Fruit fly (Drosophila melanogaster): Measurements from ENCODE around the gene CG42784.
"Not testable (repeated sequence)": the region's sequence is repeated elsewhere in the genome, so short reads cannot be mapped to it uniquely, and the experiment has no call there.

The CG42784 gene

DNA sequence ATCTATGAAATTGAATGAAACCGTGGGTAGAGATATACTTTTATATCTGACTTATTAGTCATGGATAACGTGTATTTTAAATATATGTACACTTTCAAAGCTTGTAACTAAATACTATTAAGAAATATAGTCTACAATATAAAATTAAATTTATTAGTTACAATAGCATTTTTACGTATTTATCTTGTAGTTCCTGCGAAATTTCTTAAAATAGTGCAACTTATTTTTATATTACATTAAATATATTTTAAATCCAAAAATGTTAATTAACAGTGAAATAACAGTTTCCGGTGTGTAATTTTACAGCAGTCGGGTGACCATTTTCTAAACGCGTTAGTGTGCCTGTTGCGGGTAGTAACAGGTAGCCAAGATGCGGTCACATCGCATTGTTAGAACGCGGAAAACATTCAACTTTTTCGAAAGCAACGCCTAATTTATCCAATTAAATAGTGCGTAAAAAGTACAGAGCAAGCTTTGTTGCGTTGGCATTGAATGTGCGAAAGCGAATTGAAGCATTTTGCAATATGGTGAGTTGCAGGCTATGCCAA, 16.5 kb upstream of the CG42784 start, which contains the start of the genes CG10859 and CG7110:
CG10859 (minus strand) TSS at position 51 of the 548 bp plus-strand sequence.
CG7110 (plus strand) TSS at position 378 of the 548 bp plus-strand sequence.
- no peak for TF ChIP-seq CG8478 (optimal IDR thresholded peaks at IDR 0.05)
- TF ChIP-seq CTCF (optimal IDR thresholded peaks at IDR 0.05): no peak

DNA sequence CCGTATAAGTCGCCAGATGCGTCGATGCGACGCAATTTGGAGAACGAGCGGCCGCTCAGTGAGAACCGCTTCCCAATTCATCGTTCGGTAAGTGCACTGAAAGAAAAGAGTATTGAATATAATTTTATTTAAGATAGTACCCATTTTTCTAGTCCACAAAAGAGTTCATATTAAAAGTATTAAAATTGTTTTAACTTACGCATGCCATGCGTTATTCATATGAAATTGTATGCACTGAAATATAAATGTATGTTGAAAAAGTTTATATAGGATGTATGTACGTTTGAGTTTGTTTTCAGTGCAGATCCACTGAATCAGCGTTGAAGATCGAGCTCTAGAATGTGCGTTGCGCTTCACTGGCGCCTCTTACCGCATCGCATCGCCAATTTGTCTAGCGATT, 15.7 kb upstream of the CG42784 start:
- no peak for TF ChIP-seq CG8478 (optimal IDR thresholded peaks at IDR 0.05)

DNA sequence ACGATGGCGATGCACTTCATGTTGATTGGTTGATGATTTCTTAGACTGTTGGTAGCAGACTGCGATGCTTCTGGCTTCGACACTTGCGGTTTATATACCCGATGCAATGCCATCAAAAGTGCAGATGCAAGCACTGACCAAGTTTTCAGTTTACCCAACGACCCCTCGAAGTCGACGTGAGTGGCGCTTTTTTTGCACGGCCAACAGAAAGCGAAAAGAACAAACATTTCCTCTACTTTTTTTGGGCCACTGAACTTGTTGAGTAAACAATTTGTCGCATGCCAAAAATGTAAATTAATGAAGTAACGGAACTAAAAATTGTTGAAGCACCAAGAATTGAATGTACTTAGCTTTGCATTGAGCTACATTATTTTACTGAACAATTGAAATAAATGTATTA, 3.7 kb upstream of the CG42784 start, which contains the start of gene Vm34Ca:
Vm34Ca (minus strand) TSS at position 66 of the 400 bp plus-strand sequence.
- TF ChIP-seq CTCF (optimal IDR thresholded peaks at IDR 0.05) (no peak), CG8478 (optimal IDR thresholded peaks at IDR 0.05) (no peak)

DNA sequence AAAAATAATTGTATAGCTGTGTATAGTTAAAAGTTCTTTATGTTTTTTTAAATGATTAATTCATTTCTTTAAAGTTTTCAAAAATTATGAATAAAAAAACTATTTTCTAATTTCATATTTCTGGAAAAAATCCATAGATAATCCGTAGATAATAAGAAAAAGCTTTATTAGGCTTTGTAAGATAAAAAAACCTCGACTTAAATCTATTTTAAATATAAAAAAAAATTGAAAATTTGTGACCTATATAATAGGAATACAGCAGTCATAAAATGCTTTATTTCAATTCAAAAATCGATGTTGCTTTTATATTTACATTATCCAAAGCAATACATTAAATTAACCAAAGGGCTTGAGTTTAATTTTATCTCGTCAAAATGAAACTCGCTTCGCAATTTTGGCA, 3.0 kb upstream of the CG42784 start, which contains the start of gene Flad2:
Flad2 (plus strand) TSS at position 301 of the 400 bp plus-strand sequence.
- TF ChIP-seq CTCF (optimal IDR thresholded peaks at IDR 0.05) (no peak), CG8478 (optimal IDR thresholded peaks at IDR 0.05) (no peak)

DNA sequence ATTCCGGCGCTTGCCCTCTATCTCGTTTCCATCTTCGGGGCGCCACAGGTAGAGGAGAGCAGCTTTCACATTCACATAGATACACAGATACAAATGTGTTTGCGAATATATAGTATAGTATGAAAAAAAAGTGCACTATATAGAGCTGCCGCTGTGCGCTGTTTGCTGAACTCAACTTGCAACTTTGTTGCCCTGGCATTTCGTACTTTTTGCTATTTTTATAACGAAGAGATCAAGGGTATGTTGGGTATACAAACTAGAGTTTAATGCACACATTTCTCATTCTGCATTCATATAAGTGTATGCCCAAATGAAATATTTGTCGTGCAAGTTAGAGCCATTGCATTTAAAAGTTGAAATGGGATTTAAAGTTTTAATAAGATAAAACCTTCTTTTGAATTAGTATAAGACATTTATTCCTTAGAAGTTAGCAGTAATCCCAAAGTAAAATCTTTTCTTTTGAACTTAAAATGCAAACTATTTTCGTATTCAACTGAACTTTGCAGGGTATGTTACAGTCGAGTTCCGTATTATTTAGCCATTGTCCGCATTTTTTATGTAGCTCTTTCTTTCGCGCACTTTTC, 15.8 kb downstream of the CG42784 start:
- TF ChIP-seq CG8478 (optimal IDR thresholded peaks at IDR 0.05) (no peak), CTCF (optimal IDR thresholded peaks at IDR 0.05) (no peak)

DNA sequence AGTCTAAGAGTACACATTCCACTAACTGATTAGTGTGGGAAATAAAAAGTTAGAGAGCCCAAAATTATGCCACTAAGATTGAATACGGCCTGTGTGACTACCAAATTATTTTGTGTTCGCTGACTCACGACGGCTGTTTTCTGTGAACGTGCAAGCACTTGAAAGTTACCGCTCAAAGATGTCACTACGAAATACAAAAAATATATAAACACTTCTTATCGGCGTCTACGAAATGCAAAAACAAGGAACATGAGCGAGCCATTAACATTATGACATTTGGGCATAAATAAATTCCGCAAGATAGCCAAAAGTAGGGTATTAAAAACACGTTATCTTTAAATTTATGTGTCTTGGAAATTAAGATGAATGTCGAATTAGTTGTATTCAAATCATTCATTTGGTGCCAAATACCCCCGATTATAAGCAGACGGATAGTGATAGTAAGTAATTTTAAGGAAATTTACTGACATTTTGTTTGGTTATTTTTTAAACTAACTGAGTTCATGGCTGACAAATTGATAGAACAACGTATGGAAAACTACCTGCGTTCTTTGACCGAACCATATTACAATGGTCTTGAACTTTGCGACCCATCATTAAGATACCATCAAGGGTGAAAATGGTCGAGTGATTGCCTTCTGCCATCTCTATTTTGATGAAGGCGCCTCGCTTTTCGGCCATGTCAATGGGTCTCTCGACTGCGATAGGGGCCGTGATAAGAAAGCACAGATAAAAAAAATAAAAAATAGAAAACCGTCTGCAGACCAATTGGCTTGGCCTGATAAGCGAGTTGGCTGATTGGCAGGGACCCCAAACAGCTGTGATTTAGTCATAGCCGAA, 19.8 kb downstream of the CG42784 start, which contains the start of gene Tehao:
Tehao (plus strand) TSS at position 828 of the 840 bp plus-strand sequence.
- no peak for TF ChIP-seq CG8478 (optimal IDR thresholded peaks at IDR 0.05)
- TF ChIP-seq CTCF (optimal IDR thresholded peaks at IDR 0.05): no peak

DNA sequence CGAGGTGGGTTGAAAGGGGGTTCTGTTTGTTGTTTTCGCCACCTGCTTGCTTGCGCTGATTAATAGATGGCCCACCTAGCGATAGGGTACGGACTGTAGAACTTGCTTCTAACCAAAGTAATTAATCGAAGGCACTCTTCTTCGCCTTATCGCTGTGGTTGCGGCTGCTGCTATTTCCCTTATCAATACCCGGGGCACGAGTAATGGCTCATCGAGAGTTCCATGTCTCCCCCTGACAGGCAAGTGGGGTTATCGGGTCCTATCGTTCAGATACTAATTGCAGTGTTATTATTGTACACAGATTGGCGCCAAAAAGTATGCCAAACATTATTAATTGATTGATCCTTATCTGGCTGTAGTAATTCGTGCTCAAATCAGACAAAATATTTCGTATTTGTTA, 21.6 kb downstream of the CG42784 start:
- TF ChIP-seq CTCF (optimal IDR thresholded peaks at IDR 0.05): no peak
- TF ChIP-seq CG8478 (optimal IDR thresholded peaks at IDR 0.05): no peak

DNA sequence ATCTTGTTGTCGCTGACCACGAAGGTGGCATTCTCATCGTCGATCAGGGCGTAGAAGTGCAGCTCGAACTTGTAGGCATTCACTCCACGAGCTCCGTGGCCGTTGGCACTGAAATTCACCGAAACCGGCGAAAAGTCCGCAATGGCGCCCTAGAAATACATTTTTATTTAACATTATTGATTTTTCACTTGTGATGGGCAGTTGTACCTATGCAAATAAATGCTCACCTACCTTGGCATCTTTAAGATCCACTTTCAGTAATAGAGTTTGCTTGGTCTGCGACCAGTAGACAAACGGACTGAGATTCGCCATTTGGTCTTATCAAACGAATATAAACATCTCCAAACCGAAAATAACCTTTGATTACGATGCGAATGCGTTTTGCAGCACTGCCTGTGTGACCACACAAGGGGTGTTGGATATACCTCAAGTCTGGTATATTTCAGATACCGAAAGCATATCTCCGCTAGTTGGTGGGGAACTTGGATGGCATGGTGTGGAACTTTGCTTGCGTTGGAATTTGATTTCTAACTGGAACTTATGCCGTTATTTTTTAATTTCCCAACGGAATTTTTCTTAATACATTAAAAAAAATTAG, 30.1 kb downstream of the CG42784 start, which contains the start of gene Hacd2:
Hacd2 (minus strand) TSS at position 403 of the 598 bp plus-strand sequence.
- peak; percentile 68 to 73 for TF ChIP-seq CTCF (optimal IDR thresholded peaks at IDR 0.05)
- TF ChIP-seq CG8478 (optimal IDR thresholded peaks at IDR 0.05): no peak

DNA sequence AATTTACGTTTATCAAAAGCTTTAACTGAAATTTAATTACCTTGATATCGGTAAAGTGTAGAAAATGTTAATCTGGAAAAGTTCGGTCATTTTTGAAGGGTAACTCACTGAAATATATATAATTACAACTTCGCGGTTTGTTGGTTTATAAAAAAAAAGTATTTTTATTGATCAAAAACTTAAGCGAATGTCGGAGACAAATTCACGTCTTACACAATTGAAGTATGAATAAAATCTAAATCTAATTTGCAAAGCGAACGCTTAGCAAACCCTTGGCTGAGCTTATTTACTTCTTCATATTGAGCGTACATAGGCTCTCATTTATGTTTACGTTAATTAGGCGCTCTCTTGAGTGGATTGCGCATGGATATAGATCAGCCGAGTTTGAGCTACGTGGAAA, 34.2 kb downstream of the CG42784 start, which contains the start of gene Hsp60D:
Hsp60D (minus strand) TSS at position 101 of the 400 bp plus-strand sequence.
- TF ChIP-seq CG8478, CTCF (optimal IDR thresholded peaks at IDR 0.05): not testable (repeated sequence)

DNA sequence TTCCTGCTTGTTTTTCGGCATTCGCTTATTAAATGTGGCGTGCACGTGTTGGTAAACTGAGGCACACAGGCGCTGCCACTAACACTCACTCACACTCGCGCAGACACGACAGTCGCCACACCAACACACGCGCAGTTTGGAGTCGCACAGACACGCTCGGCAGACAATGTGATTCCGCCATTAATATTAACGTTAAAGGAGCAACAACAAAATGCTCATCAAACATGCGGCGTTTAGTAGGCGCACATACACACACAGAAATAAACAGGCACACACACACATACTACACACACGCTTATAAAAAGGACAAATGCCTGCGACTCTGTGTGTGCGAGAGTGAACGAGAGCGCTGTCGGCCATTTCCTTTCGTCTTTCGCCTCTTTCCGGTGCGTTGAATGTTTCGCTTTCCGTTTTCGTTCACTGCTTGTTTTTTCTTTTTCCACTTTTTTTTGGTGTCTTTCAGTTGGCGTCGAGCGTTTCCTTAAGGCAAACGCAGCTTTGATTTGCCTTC, 41.9 kb downstream of the CG42784 start, which contains the start of gene CG42809:
CG42809 (plus strand) TSS at position 461 of the 511 bp plus-strand sequence.
- no peak for TF ChIP-seq CG8478 (optimal IDR thresholded peaks at IDR 0.05)
- TF ChIP-seq CTCF (optimal IDR thresholded peaks at IDR 0.05): no peak

DNA sequence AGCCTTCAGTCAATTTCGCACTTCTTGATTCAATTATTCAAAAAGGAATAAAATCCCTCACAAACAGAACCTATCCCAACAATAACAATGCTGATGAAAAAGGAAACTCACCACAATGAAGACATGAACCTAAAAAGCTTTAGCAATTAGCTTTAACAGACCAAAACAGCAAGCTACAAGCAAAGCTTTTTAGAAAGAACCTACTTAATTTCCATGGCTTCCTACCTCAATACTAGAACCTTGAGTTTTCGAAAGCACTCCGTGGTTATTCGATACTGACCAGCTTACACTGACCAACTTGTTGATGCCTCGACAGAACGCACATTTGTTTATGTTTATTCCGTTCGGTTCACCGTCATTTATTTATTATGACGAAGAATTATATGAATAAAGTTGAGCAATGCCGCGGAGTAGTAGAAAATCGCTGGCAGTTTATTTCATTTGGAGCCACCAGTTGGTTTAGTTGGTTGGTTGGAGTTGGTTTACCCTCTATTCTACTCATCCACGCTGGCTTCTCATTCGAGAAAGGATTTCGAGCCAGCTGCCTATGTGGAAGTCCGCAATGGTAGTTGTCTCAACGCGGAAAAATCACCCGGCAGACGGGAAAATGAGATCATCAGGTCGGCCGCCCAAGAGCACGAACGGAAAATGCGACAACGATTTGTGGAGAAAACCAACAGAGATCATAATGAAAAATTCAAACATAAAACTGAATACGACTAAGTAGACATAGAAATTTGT, 43.9 kb downstream of the CG42784 start, which contains the start of gene CG42810:
CG42810 (plus strand) TSS at position 691 of the 741 bp plus-strand sequence.
- TF ChIP-seq CTCF (optimal IDR thresholded peaks at IDR 0.05) (no peak), CG8478 (optimal IDR thresholded peaks at IDR 0.05) (no peak)

DNA sequence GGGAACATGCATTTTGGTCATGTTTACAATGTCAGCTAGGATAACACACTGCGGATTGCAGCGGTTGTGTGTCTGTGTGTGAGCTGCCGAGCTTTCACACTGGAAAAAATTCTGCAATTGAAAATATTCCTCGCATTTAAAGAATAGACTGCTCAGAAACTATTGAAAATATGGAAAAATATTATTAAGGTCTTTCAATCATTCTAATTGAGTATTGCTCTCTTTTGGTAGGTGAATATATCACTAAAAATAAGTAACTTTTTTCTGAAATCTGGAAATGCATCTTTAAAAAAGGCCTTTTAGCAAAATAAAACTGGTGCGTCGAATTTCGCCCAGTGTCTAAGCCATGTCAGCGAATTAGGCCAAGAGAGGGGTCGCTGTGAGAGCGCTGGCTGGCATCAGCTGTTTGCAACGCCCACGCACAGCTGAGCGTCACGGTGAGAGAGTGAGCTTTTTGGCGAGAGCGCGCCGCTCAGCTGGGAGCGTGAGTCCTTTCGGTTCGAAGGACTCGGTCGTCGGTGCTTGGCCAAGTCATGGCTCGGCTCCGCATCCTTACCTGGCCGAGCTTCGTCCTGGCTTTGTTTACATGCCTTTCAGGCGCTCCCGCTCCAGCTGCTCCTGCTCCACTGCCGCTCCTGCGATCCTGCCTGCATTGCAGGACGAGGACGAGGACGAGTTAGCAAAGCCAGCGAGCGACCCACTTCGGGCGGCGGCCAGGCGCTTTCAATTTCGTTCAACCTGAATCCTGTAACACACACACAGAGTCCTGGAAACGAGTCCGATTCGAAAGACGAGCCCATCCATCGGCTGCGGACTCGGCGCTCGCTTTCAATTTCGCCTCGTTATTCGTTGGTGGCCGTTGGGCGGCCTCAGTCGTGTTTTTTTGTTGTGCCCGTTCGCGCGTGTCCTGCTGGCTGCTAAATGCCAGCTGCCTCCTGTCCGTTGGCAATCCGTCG, 46.0 kb downstream of the CG42784 start, which contains the start of gene CG46308:
CG46308 (plus strand) TSS at position 864 of the 956 bp plus-strand sequence.
- no peak for TF ChIP-seq CG8478 (optimal IDR thresholded peaks at IDR 0.05)
- TF ChIP-seq CTCF (optimal IDR thresholded peaks at IDR 0.05): no peak

DNA sequence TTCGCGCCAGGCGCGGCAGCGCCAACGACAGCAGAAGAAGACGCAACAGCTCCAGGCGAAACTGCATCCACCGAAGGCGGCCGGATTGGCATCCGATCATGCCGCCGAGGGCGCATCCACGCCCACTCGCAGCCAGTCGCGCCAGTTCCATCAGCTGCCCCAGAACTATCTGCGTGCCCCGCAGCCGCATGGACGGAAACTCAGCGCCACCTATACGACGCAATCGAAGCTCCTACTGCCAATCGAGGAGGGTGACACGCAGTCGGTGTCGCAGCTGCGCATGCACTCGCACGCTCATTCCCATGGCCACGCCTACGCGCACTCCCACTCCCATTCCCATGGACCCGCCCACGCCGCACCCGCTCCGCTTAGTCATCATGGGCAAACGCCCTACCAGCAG, 60.0 kb downstream of the CG42784 start:
- no peak for TF ChIP-seq CG8478 (optimal IDR thresholded peaks at IDR 0.05)
- TF ChIP-seq CTCF (optimal IDR thresholded peaks at IDR 0.05): peak in 1 of 2 experiments; percentile 26
